Worm (Caenorhabditis elegans): ENCODE measurements around the gene K08B12.1.

DNA sequence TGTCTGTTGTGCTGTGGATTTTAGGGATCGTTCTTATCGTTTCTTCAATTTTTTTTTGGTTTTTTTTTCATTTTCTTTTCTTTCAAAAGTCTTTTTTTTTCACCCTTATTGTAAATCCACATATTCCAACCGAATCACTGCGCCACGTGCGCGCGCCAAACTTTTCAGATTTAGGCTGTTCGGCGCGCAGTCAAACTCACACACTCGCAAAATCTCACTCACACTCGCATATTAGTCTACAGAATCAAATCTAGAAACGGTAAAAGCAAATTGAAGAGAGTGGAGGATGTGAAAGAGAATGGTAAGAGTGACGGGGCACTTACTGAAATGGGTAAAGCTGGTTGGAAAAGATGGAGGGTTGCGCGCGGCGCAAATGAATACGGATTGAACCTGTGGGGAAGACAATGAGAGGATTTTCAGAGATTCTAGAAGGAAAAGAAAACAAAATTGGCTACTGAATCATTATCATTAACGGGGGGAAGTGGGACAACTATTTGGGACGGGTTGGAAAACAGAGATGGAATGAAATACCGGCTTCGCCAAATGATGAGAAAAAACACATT, 36.9 kb upstream of the K08B12.1 start:
- TF ChIP-seq flt-1 (GFP tag; IDR thresholded peaks at IDR 0.05) (no peak), cog-1 (tag; optimal IDR thresholded peaks at IDR 0.05) (no peak), tab-1 (GFP tag; IDR thresholded peaks at IDR 0.05) (no peak), ztf-23 (GFP tag; IDR thresholded peaks at IDR 0.05) (no peak; the same call in 1 of the 2 replicates), klf-2 (GFP tag; conservative IDR thresholded peaks at IDR 0.05) (no peak), ref-1 (GFP tag; conservative IDR thresholded peaks at IDR 0.05) (no peak), T22C8.4 (GFP tag; IDR thresholded peaks at IDR 0.05) (no peak), ztf-29 (GFP tag; IDR thresholded peaks at IDR 0.05) (no peak), med-1 (GFP tag; optimal IDR thresholded peaks at IDR 0.05; ENCODE audit: insufficient read depth) (no peak)

Data from whole organism, midembryonic.